Worm (Caenorhabditis elegans) whole organism, L2 larva: ENCODE measurements around the gene pmt-1.

ENCODE experiments used
- alr-1 ChIP-seq: fragments of 150-350 bp; optimal IDR thresholded peaks from 2 replicates; lab custom pipeline; 2014; ENCODE audit warnings: missing biosample characterization, missing genetic modification characterization
- lin-11 ChIP-seq: fragments of 150-350 bp; sonication (generic microtip); optimal IDR thresholded peaks from 2 replicates; lab custom pipeline; 2014; ENCODE audit warnings: missing biosample characterization, missing genetic modification characterization, inconsistent platforms, mixed read lengths
- mab-5 ChIP-seq: fragments of 150-350 bp; optimal IDR thresholded peaks from 2 replicates; lab custom pipeline; 2014; ENCODE audit warnings: missing biosample characterization, missing genetic modification characterization
- mdl-1 ChIP-seq, 2 experiments: fragments of 150-350 bp in 1 of 2; sonication (generic microtip) in 1 of 2; optimal IDR thresholded peaks; 2 replicates each; lab custom pipeline; 2017; ENCODE audit warnings: missing biosample characterization in 2 of 2, missing genetic modification characterization in 2 of 2
- nhr-11 ChIP-seq: fragments of 150-350 bp; optimal IDR thresholded peaks from 2 replicates; lab custom pipeline; 2014; ENCODE audit warnings: missing biosample characterization, missing genetic modification characterization
- nhr-21 ChIP-seq: fragments of 150-350 bp; optimal IDR thresholded peaks from 2 replicates; lab custom pipeline; 2014; ENCODE audit warnings: missing biosample characterization, missing genetic modification characterization
- nhr-23 ChIP-seq: fragments of 150-350 bp; optimal IDR thresholded peaks from 2 replicates; lab custom pipeline; 2014; ENCODE audit warnings: missing biosample characterization, missing genetic modification reagents, missing genetic modification characterization
- unc-62 ChIP-seq: fragments of 150-350 bp; optimal IDR thresholded peaks from 2 replicates; lab custom pipeline; 2014; ENCODE audit warnings: missing biosample characterization, missing genetic modification reagents, missing genetic modification characterization

DNA sequence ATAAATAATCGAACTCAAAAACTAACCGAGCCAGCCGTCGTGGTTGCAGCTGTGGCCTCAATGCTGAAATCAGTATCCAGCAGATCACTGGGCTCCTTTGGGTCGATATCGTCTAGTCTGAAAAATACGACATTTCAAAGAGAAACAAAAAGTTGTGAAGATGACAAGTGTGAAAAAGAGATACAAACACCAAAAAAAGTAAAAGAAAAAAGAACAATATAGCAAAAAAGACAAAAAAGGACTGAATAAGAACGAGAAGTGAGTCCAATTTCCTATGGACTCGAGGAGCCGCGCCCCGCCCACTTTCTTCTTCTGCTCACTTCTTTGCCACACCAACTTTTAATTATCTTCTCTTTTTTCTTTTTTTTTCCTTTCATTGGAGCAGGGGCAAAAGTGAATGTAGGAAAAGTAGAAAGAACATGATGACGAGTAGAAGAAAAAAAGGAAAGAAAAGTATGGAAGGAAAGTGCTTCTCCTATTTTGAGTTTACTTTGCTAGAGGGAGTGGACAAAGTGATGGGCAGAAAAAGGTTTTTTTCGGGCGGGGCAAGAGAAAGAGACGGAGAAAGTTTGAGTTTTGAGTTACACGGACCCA is 10.5 kb downstream of the pmt-1 start, which contains the start of gene drn-1:
- no peak for TF ChIP-seq lin-11 (tag; lab: Kevin White, UChicago)
- no peak for TF ChIP-seq nhr-11 (tag; lab: Kevin White, UChicago)
- peak in 1 of 2 experiments; percentile 7 for TF ChIP-seq mdl-1 (tag; optimal IDR thresholded peaks at IDR 0.05; lab: Kevin White, UChicago)
- TF ChIP-seq alr-1 (tag; lab: Kevin White, UChicago): no peak
- TF ChIP-seq unc-62 (GFP tag; lab: Kevin White, UChicago): no peak
- no peak for TF ChIP-seq nhr-21
- no peak for TF ChIP-seq mab-5 (tag; lab: Kevin White, UChicago)
- no peak for TF ChIP-seq nhr-23 (tag; lab: Kevin White, UChicago)
